Worm (Caenorhabditis elegans) whole organism, L2 larva: ENCODE measurements around the gene C55A6.1.

Experiments used
- C34F6.9 ChIP-seq: fragments of 150-350 bp; optimal IDR thresholded peaks from 2 replicates; lab custom pipeline; 2014; ENCODE audit warnings: missing biosample characterization, missing genetic modification characterization
- F13H6.1 ChIP-seq: sonication (generic microtip); optimal IDR thresholded peaks from 2 replicates; lab custom pipeline; 2016; ENCODE audit warnings: missing genetic modification characterization, missing compliant biosample characterization
- R02D3.7 ChIP-seq: fragments of 150-350 bp; optimal IDR thresholded peaks from 2 replicates; lab custom pipeline; 2014; ENCODE audit warnings: missing biosample characterization, missing genetic modification characterization
- Y55F3AM.14 ChIP-seq: fragments of 200-800 bp; sonication (Bioruptor generic); optimal IDR thresholded peaks from 2 replicates; lab custom pipeline; 2018; ENCODE audit warnings: mild to moderate bottlenecking, missing genetic modification characterization, missing compliant biosample characterization
- ZK546.5 ChIP-seq: sonication (generic microtip); optimal IDR thresholded peaks from 2 replicates; lab custom pipeline; 2017; ENCODE audit warnings: missing biosample characterization, missing genetic modification characterization
- alr-1 ChIP-seq: fragments of 150-350 bp; optimal IDR thresholded peaks from 2 replicates; lab custom pipeline; 2014; ENCODE audit warnings: missing biosample characterization, missing genetic modification characterization
- aly-2 ChIP-seq: fragments of 150-350 bp; optimal IDR thresholded peaks from 2 replicates; lab custom pipeline; 2014; ENCODE audit warnings: missing biosample characterization, missing genetic modification characterization
- ama-1 ChIP-seq: fragments of 150-350 bp; optimal IDR thresholded peaks from 2 replicates; lab custom pipeline; 2018; ENCODE audit warnings: inconsistent platforms
- blmp-1 ChIP-seq: sonication (generic microtip); optimal IDR thresholded peaks from 2 replicates; lab custom pipeline; 2017; ENCODE audit warnings: missing genetic modification characterization, mild to moderate bottlenecking, missing compliant biosample characterization, antibody characterized with exemption, moderate library complexity; ENCODE audit not compliant: insufficient read depth
- ceh-16 ChIP-seq: fragments of 150-350 bp; optimal IDR thresholded peaks from 2 replicates; lab custom pipeline; 2014; ENCODE audit warnings: missing biosample characterization, missing genetic modification characterization
- ceh-82 ChIP-seq: fragments of 150-350 bp; optimal IDR thresholded peaks from 2 replicates; lab custom pipeline; 2014; ENCODE audit warnings: missing biosample characterization, missing genetic modification characterization
- crh-2 ChIP-seq: sonication (generic microtip); optimal IDR thresholded peaks from 2 replicates; lab custom pipeline; 2017; ENCODE audit warnings: missing biosample characterization, missing genetic modification characterization
- dmd-4 ChIP-seq: sonication (generic microtip); optimal IDR thresholded peaks from 2 replicates; lab custom pipeline; 2017; ENCODE audit warnings: missing biosample characterization, missing genetic modification characterization
- egl-27 ChIP-seq: sonication (generic microtip); optimal IDR thresholded peaks from 3 replicates; lab custom pipeline; 2017; ENCODE audit warnings: missing biosample characterization, missing genetic modification reagents, missing genetic modification characterization
- elt-1 ChIP-seq: fragments of 150-350 bp; optimal IDR thresholded peaks from 2 replicates; lab custom pipeline; 2014; ENCODE audit warnings: missing biosample characterization, missing genetic modification characterization
- elt-3 ChIP-seq: sonication (generic microtip); optimal IDR thresholded peaks from 2 replicates; lab custom pipeline; 2017; ENCODE audit warnings: missing biosample characterization, missing genetic modification characterization
- fos-1 ChIP-seq: fragments of 150-350 bp; optimal IDR thresholded peaks from 2 replicates; lab custom pipeline; 2014; ENCODE audit warnings: missing biosample characterization, missing genetic modification characterization
- gmeb-1 ChIP-seq: fragments of 150-350 bp; optimal IDR thresholded peaks from 2 replicates; lab custom pipeline; 2014; ENCODE audit warnings: missing biosample characterization, missing genetic modification characterization
- lin-11 ChIP-seq: fragments of 150-350 bp; sonication (generic microtip); optimal IDR thresholded peaks from 2 replicates; lab custom pipeline; 2014; ENCODE audit warnings: missing biosample characterization, missing genetic modification characterization, inconsistent platforms, mixed read lengths
- lin-13 ChIP-seq: fragments of 150-350 bp; optimal IDR thresholded peaks from 2 replicates; lab custom pipeline; 2014; ENCODE audit warnings: missing biosample characterization, missing genetic modification reagents, missing genetic modification characterization
- lin-39 ChIP-seq: fragments of 150-350 bp; optimal IDR thresholded peaks from 2 replicates; lab custom pipeline; 2014; ENCODE audit warnings: missing biosample characterization, missing genetic modification reagents, missing genetic modification characterization
- lsy-2 ChIP-seq, 2 experiments: fragments of 150-350 bp in 1 of 2; sonication (generic microtip) in 1 of 2; optimal IDR thresholded peaks; 2 replicates each; lab custom pipeline; 2014 to 2017; ENCODE audit warnings: missing biosample characterization in 2 of 2, missing genetic modification characterization in 2 of 2
- mab-5 ChIP-seq: fragments of 150-350 bp; optimal IDR thresholded peaks from 2 replicates; lab custom pipeline; 2014; ENCODE audit warnings: missing biosample characterization, missing genetic modification characterization
- mbf-1 ChIP-seq: sonication (generic microtip); optimal IDR thresholded peaks from 2 replicates; lab custom pipeline; 2017; ENCODE audit warnings: missing biosample characterization, missing genetic modification characterization
- mdl-1 ChIP-seq, 2 experiments: fragments of 150-350 bp in 1 of 2; sonication (generic microtip) in 1 of 2; optimal IDR thresholded peaks; 2 replicates each; lab custom pipeline; 2017; ENCODE audit warnings: missing biosample characterization in 2 of 2, missing genetic modification characterization in 2 of 2
- nhr-10 ChIP-seq: sonication (generic microtip); optimal IDR thresholded peaks from 2 replicates; lab custom pipeline; 2017; ENCODE audit warnings: missing biosample characterization, missing genetic modification characterization
- nhr-11 ChIP-seq: fragments of 150-350 bp; optimal IDR thresholded peaks from 2 replicates; lab custom pipeline; 2014; ENCODE audit warnings: missing biosample characterization, missing genetic modification characterization
- nhr-12 ChIP-seq: fragments of 150-350 bp; optimal IDR thresholded peaks from 2 replicates; lab custom pipeline; 2014; ENCODE audit warnings: missing biosample characterization, missing genetic modification characterization
- nhr-129 ChIP-seq: fragments of 150-350 bp; optimal IDR thresholded peaks from 2 replicates; lab custom pipeline; 2014; ENCODE audit warnings: missing biosample characterization, missing genetic modification characterization
- nhr-21 ChIP-seq: fragments of 150-350 bp; optimal IDR thresholded peaks from 2 replicates; lab custom pipeline; 2014; ENCODE audit warnings: missing biosample characterization, missing genetic modification characterization
- nhr-23 ChIP-seq: fragments of 150-350 bp; optimal IDR thresholded peaks from 2 replicates; lab custom pipeline; 2014; ENCODE audit warnings: missing biosample characterization, missing genetic modification reagents, missing genetic modification characterization
- nhr-237 ChIP-seq: fragments of 150-350 bp; optimal IDR thresholded peaks from 2 replicates; lab custom pipeline; 2014; ENCODE audit warnings: missing biosample characterization, missing genetic modification characterization
- nhr-25 ChIP-seq: fragments of 150-350 bp; sonication (generic microtip); optimal IDR thresholded peaks from 3 replicates; lab custom pipeline; 2014; ENCODE audit warnings: missing biosample characterization, missing genetic modification characterization
- nhr-6 ChIP-seq: fragments of 150-350 bp; optimal IDR thresholded peaks from 2 replicates; lab custom pipeline; 2014; ENCODE audit warnings: missing biosample characterization, missing genetic modification characterization
- nhr-77 ChIP-seq: fragments of 150-350 bp; optimal IDR thresholded peaks from 2 replicates; lab custom pipeline; 2014; ENCODE audit warnings: missing biosample characterization, missing genetic modification characterization
- peb-1 ChIP-seq: fragments of 150-350 bp; optimal IDR thresholded peaks from 2 replicates; lab custom pipeline; 2014; ENCODE audit warnings: missing biosample characterization, missing genetic modification characterization
- sem-4 ChIP-seq: fragments of 150-350 bp; optimal IDR thresholded peaks from 2 replicates; lab custom pipeline; 2014; ENCODE audit warnings: missing biosample characterization, missing genetic modification reagents, missing genetic modification characterization
- skn-1 ChIP-seq: sonication (generic microtip); optimal IDR thresholded peaks from 2 replicates; lab custom pipeline; 2017; ENCODE audit warnings: missing biosample characterization, missing genetic modification characterization
- sma-3 ChIP-seq: sonication (generic microtip); optimal IDR thresholded peaks from 2 replicates; lab custom pipeline; 2016; ENCODE audit warnings: missing genetic modification reagents, missing genetic modification characterization, missing compliant biosample characterization
- sma-9 ChIP-seq, 2 experiments: fragments of 150-350 bp in 1 of 2; sonication (generic microtip) in 1 of 2; optimal IDR thresholded peaks; 2 replicates each; lab custom pipeline; 2014 to 2016; ENCODE audit warnings: missing genetic modification characterization in 2 of 2, mild to moderate bottlenecking in 1 of 2, missing biosample characterization in 1 of 2, missing compliant biosample characterization in 1 of 2, missing genetic modification reagents in 1 of 2, moderate library complexity in 1 of 2
- snpc-4 ChIP-seq: fragments of 150-350 bp; optimal IDR thresholded peaks from 2 replicates; lab custom pipeline; 2014; ENCODE audit warnings: missing biosample characterization, missing genetic modification characterization
- unc-39 ChIP-seq: fragments of 150-350 bp; optimal IDR thresholded peaks from 2 replicates; lab custom pipeline; 2014; ENCODE audit warnings: missing biosample characterization, missing genetic modification characterization
- unc-55 ChIP-seq: fragments of 150-350 bp; sonication (generic microtip); optimal IDR thresholded peaks from 3 replicates; lab custom pipeline; 2014; ENCODE audit warnings: missing biosample characterization, missing genetic modification reagents, missing genetic modification characterization
- unc-62 ChIP-seq: fragments of 150-350 bp; optimal IDR thresholded peaks from 2 replicates; lab custom pipeline; 2014; ENCODE audit warnings: missing biosample characterization, missing genetic modification reagents, missing genetic modification characterization
- zag-1 ChIP-seq: fragments of 150-350 bp; optimal IDR thresholded peaks from 2 replicates; lab custom pipeline; 2014; ENCODE audit warnings: missing biosample characterization, missing genetic modification characterization
- ztf-1 ChIP-seq: fragments of 200-800 bp; sonication (Bioruptor generic); conservative IDR thresholded peaks from 2 replicates; pipeline ENCODE4 v1.3.6; 2022; ENCODE audit warnings: missing genetic modification characterization, missing compliant biosample characterization
- ztf-11 ChIP-seq: sonication (generic microtip); optimal IDR thresholded peaks from 2 replicates; lab custom pipeline; 2017; ENCODE audit warnings: missing biosample characterization, missing genetic modification characterization
- ztf-4 ChIP-seq: fragments of 150-350 bp; optimal IDR thresholded peaks from 2 replicates; lab custom pipeline; 2014; ENCODE audit warnings: missing biosample characterization, missing genetic modification characterization

C55A6.1 gene

ce11 chrV:11521448-11521847 lies 16.7 kb upstream of the C55A6.1 start, which contains the start of gene pafo-1:
Gene pafo-1, plus strand, starts transcription at chrV:11521703.
- TF ChIP-seq Y55F3AM.14 (GFP tag; lab: Kevin White, UChicago) (peak; percentile 46), lsy-2 (tag; optimal IDR thresholded peaks at IDR 0.05; lab: Kevin White, UChicago) (peak; percentile 87 to 93), nhr-10 (tag; lab: Kevin White, UChicago) (peak; percentile 36), C34F6.9 (tag; lab: Kevin White, UChicago) (peak; percentile 91), mdl-1 (tag; optimal IDR thresholded peaks at IDR 0.05; lab: Kevin White, UChicago) (peak in 1 of 2 experiments; percentile 60), snpc-4 (tag; lab: Kevin White, UChicago) (peak; percentile 55), aly-2 (no peak), F13H6.1 (tag; lab: Kevin White, UChicago) (peak; percentile 86), crh-2 (peak; percentile 74), ZK546.5 (no peak), nhr-6 (tag; lab: Kevin White, UChicago) (peak; percentile 49), lin-13 (GFP tag; lab: Kevin White, UChicago) (peak; percentile 84), ztf-1 (no peak), nhr-25 (tag; lab: Kevin White, UChicago) (peak; percentile 91), sem-4 (tag; lab: Kevin White, UChicago) (peak; percentile 63), nhr-237 (peak; percentile 59), nhr-23 (no peak), lin-39 (tag; lab: Kevin White, UChicago) (no peak), fos-1 (tag; lab: Kevin White, UChicago) (peak; percentile 52), mab-5 (tag; lab: Kevin White, UChicago) (peak; percentile 81), R02D3.7 (tag; lab: Kevin White, UChicago) (peak; percentile 58), peb-1 (no peak), lin-11 (tag; lab: Kevin White, UChicago) (peak; percentile 79), mbf-1 (tag; lab: Kevin White, UChicago) (no peak), egl-27 (peak; percentile 81), blmp-1 (tag; lab: Kevin White, UChicago) (peak; percentile 41), zag-1 (tag; lab: Kevin White, UChicago) (peak; percentile 58), ztf-11 (no peak), ztf-4 (peak; percentile 37), nhr-12 (tag; lab: Kevin White, UChicago) (peak; percentile 5), unc-39 (tag; lab: Kevin White, UChicago) (no peak), unc-62 (GFP tag; lab: Kevin White, UChicago) (peak; percentile 31), ceh-16 (tag; lab: Kevin White, UChicago) (no peak), elt-1 (tag; lab: Kevin White, UChicago) (no peak), sma-3 (GFP tag; lab: Kevin White, UChicago) (peak; percentile 83), skn-1 (tag; lab: Kevin White, UChicago) (no peak), dmd-4 (no peak), nhr-129 (tag; lab: Kevin White, UChicago) (peak; percentile 72), elt-3 (no peak), ceh-82 (tag; lab: Kevin White, UChicago) (no peak), nhr-11 (no peak), alr-1 (no peak), nhr-21 (tag; lab: Kevin White, UChicago) (peak; percentile 75), unc-55 (GFP tag; lab: Kevin White, UChicago) (peak; percentile 92), gmeb-1 (peak; percentile 99), ama-1 (lab: Kevin White, UChicago) (no peak), sma-9 (GFP tag; optimal IDR thresholded peaks at IDR 0.05; lab: Kevin White, UChicago) (peak; percentile 95), sma-9 (tag; optimal IDR thresholded peaks at IDR 0.05; lab: Kevin White, UChicago) (no peak), nhr-77 (tag; lab: Kevin White, UChicago) (peak; percentile 62)
